Fruit fly (Drosophila melanogaster): Measurements from ENCODE around the gene park.

- no peak for TF ChIP-seq pad (GFP tag; optimal IDR thresholded peaks at IDR 0.05)
- TF ChIP-seq tj (GFP tag; optimal IDR thresholded peaks at IDR 0.05) = peak; percentile 1
- no peak for TF ChIP-seq Crg-1 (GFP tag; optimal IDR thresholded peaks at IDR 0.05)
- TF ChIP-seq Hr96 (GFP tag; optimal IDR thresholded peaks at IDR 0.05) = no peak
- TF ChIP-seq CG14711 (tag; optimal IDR thresholded peaks at IDR 0.05) = no peak
- TF ChIP-seq Mnt (GFP tag; optimal IDR thresholded peaks at IDR 0.05) = peak; percentile 88
- no peak for TF ChIP-seq cnc (optimal IDR thresholded peaks at IDR 0.05)
- TF ChIP-seq CG11617 (GFP tag; optimal IDR thresholded peaks at IDR 0.05) = no peak
- no peak for TF ChIP-seq kay (GFP tag; ENCODE audit: borderline replicate concordance)
- TF ChIP-seq CG7101 (tag; optimal IDR thresholded peaks at IDR 0.05) = no peak
These were observed 20.1 kb upstream of the park start, which contains the start of the genes Trmt112 and Ilk for dm6 chr3L:21216697-21217291.

Measured in whole organism, adult.